Worm (Caenorhabditis elegans) whole organism, L4/young adult: Measurements from ENCODE around the gene rps-8.

ENCODE experiments used
- dao-5 ChIP-seq: sonication (generic microtip); optimal IDR thresholded peaks from 2 replicates; lab custom pipeline; 2016; ENCODE audit warnings: missing genotype, missing genetic modification characterization, moderate library complexity, missing compliant biosample characterization
- him-1 ChIP-seq: sonication (generic microtip); optimal IDR thresholded peaks from 2 replicates; lab custom pipeline; 2016; ENCODE audit warnings: missing genotype, missing genetic modification reagents, missing genetic modification characterization, missing compliant biosample characterization

DNA sequence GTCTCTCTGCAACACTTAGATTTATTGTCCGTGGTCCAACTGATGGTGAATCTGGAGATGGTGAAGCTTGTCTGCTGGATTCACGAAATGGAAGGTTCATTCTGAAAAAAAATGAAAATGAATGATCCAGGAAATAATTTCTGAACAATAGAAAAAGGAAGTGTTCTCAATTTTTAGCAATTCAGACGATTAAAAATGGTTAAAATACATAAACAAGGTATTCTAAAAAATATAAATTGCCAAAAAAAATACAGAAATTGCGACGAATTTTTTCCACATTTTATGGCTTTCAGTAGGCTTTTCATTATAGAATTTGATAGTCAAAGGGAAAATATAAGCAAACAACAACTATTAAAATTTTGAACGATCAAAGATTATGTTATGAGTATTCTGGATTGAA is 50.5 kb downstream of the rps-8 start, which contains the start of gene glb-2:
- TF ChIP-seq dao-5 (no peak), him-1 (no peak)
